Worm (Caenorhabditis elegans): ENCODE data around the gene Y53G8B.1.

ce11 chrIII:3111534-3111933 is 17.5 kb upstream of the Y53G8B.1 start:
- TF ChIP-seq him-1 (tag; optimal IDR thresholded peaks at IDR 0.05) (no peak), W03F9.2 (tag; optimal IDR thresholded peaks at IDR 0.05) (no peak)
